Fruit fly (Drosophila melanogaster) S2 (cell line): Measurements from ENCODE around the gene CG34183.

Experiments
- CG8478 ChIP-seq: fragments of >200 bp; optimal IDR thresholded peaks from 2 replicates; lab custom pipeline; 2018
- CTCF ChIP-seq, 2 experiments: fragments of >200 bp; optimal IDR thresholded peaks; 2 replicates each; lab custom pipeline; 2018

- TF ChIP-seq CG8478 (lab: Kevin White, UChicago) (no peak), CTCF (optimal IDR thresholded peaks at IDR 0.05; lab: Kevin White, UChicago) (no peak)
Measured at dm6 chr2L:9921401-9921800, 30.8 kb upstream of the CG34183 start, which contains the start of gene CG4592.
